Worm (Caenorhabditis elegans): ENCODE measurements around the gene T08G3.11.

- TF ChIP-seq ama-1 (optimal IDR thresholded peaks at IDR 0.05) (no peak), lsy-2 (tag; optimal IDR thresholded peaks at IDR 0.05) (no peak)
Measured at ce11 chrV:16459377-16459776, 19.8 kb downstream of the T08G3.11 start.

All from whole organism, L2 larva.